Worm (Caenorhabditis elegans) whole organism, midembryonic: ENCODE results near the gene Y59A8B.24.
"Not testable (repeated sequence)": the region's sequence is repeated elsewhere in the genome, so short reads cannot be mapped to it uniquely, and the experiment has no call there.

Source experiments
- T22C8.4 ChIP-seq: fragments of 200-800 bp; sonication (Bioruptor generic); IDR thresholded peaks from 2 replicates; pipeline ENCODE4 v1.3.6; 2022; ENCODE audit warnings: missing genetic modification characterization, missing compliant biosample characterization
- cog-1 ChIP-seq: sonication (generic microtip); optimal IDR thresholded peaks from 2 replicates; lab custom pipeline; 2016; ENCODE audit warnings: missing genetic modification characterization, missing compliant biosample characterization
- flt-1 ChIP-seq: fragments of 200-800 bp; sonication (Bioruptor generic); IDR thresholded peaks from 2 replicates; pipeline ENCODE4 v1.3.6; 2022; ENCODE audit warnings: missing genetic modification characterization, missing compliant biosample characterization
- klf-2 ChIP-seq: fragments of 200-800 bp; sonication (Bioruptor generic); conservative IDR thresholded peaks from 2 replicates; pipeline ENCODE4 v1.3.6; 2022; ENCODE audit warnings: missing genetic modification reagents, missing genetic modification characterization, missing compliant biosample characterization
- med-1 ChIP-seq: sonication (generic microtip); optimal IDR thresholded peaks from 2 replicates; lab custom pipeline; 2017; ENCODE audit warnings: missing genetic modification characterization, mild to moderate bottlenecking, missing compliant biosample characterization, antibody characterized with exemption, missing genetic modification reagents; ENCODE audit not compliant: insufficient read depth
- ref-1 ChIP-seq: fragments of 200-800 bp; sonication (Bioruptor generic); conservative IDR thresholded peaks from 2 replicates; pipeline ENCODE4 v1.3.6; 2022; ENCODE audit warnings: missing genetic modification reagents, missing genetic modification characterization, missing compliant biosample characterization
- tab-1 ChIP-seq: fragments of 200-800 bp; sonication (Bioruptor generic); IDR thresholded peaks from 2 replicates; pipeline ENCODE4 v1.3.6; 2022; ENCODE audit warnings: missing genetic modification characterization, missing compliant biosample characterization
- ztf-23 ChIP-seq: fragments of 200-800 bp; sonication (Bioruptor generic); IDR thresholded peaks from 2 replicates; pipeline ENCODE4 v1.3.6; 2022; ENCODE audit warnings: missing genetic modification reagents, missing genetic modification characterization, missing compliant biosample characterization
- ztf-29 ChIP-seq: fragments of 200-800 bp; sonication (Bioruptor generic); IDR thresholded peaks from 2 replicates; pipeline ENCODE4 v1.3.6; 2022; ENCODE audit warnings: missing genetic modification reagents, missing genetic modification characterization, missing compliant biosample characterization

Gene Y59A8B.24

ce11 chrV:17951172-17951999, at the start of gene Y59A8B.24:
Gene Y59A8B.24 (plus strand): TSS chrV:17951949.
- TF ChIP-seq tab-1 (GFP tag; lab: Robert Waterston, UW) = no peak
- TF ChIP-seq ztf-23 = peak; percentile 69; the same call in 1 of the 2 replicates
- no peak for TF ChIP-seq med-1 (GFP tag; lab: Kevin White, UChicago)
- no peak for TF ChIP-seq klf-2 (GFP tag; lab: Robert Waterston, UW)
- peak; percentile 95 for TF ChIP-seq cog-1 (tag; lab: Kevin White, UChicago)
- TF ChIP-seq ref-1 (GFP tag; lab: Robert Waterston, UW) = no peak
- TF ChIP-seq T22C8.4 (GFP tag; lab: Robert Waterston, UW) = no peak
- peak; percentile 89 for TF ChIP-seq ztf-29 (GFP tag; lab: Robert Waterston, UW)
- TF ChIP-seq flt-1 = peak; percentile 72; the same call in 1 of the 2 replicates

DNA sequence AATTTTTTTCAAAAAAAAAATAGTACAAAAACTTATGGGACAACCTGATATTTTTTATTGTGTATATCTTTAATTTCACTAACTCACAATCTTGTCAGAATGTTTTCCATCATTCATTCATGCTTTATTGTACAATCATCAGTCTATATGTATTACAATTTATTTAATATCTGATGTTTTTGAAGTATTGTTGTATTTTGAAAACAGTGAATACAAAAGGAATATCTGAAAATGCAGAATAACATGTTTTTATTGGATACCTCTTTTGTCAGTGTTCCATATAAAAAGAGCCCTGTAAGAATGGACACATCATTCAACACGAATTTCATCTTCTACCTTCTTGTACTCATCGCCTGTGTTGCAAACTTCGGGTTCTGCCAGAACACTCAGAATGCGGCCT, 47.9 kb upstream of the Y59A8B.24 start, which contains the start of gene C06H5.14:
C06H5.14 (plus strand) TSS at position 301 of the 400 bp plus-strand sequence.
- TF ChIP-seq tab-1 (GFP tag; lab: Robert Waterston, UW); cog-1 (tag; lab: Kevin White, UChicago); ref-1 (GFP tag; lab: Robert Waterston, UW): not testable (repeated sequence)

ce11 chrV:17905765-17906164, 46.0 kb upstream of the Y59A8B.24 start:
- no peak for TF ChIP-seq cog-1 (tag; lab: Kevin White, UChicago)
- no peak for TF ChIP-seq med-1 (GFP tag; lab: Kevin White, UChicago)

DNA sequence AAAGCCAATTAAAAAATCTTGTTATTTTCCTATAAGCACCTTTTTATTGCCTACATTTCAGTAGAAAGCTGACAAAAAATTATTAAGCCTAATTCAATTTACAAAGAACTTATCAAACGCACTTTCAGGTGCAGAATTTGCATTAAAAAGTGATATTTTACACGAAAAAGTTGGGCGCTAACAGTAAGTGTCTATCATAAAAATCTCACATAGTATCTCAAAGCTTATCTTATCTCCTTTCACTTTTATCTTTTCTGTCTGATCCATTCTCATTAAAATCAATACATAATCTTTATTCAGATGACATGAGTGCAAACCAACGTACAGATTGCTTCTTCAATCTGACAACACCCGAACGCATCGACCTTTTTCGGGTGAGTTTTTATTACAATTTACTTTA, 41.7 kb upstream of the Y59A8B.24 start, which contains the start of gene dcar-1:
dcar-1 (plus strand) TSS at position 301 of the 400 bp plus-strand sequence.
- TF ChIP-seq cog-1 (tag; lab: Kevin White, UChicago) (no peak), klf-2 (GFP tag; lab: Robert Waterston, UW) (no peak), ref-1 (GFP tag; lab: Robert Waterston, UW) (no peak), flt-1 (no peak), tab-1 (GFP tag; lab: Robert Waterston, UW) (no peak), ztf-29 (GFP tag; lab: Robert Waterston, UW) (no peak), med-1 (GFP tag; lab: Kevin White, UChicago) (no peak), T22C8.4 (GFP tag; lab: Robert Waterston, UW) (no peak), ztf-23 (no peak)

- TF ChIP-seq T22C8.4 (GFP tag; lab: Robert Waterston, UW) (no peak), med-1 (GFP tag; lab: Kevin White, UChicago) (no peak), klf-2 (GFP tag; lab: Robert Waterston, UW) (no peak), ztf-23 (no peak), ztf-29 (GFP tag; lab: Robert Waterston, UW) (no peak), ref-1 (GFP tag; lab: Robert Waterston, UW) (no peak), flt-1 (no peak), cog-1 (tag; lab: Kevin White, UChicago) (no peak), tab-1 (GFP tag; lab: Robert Waterston, UW) (no peak)
These were observed 33.0 kb upstream of the Y59A8B.24 start, which contains the start of gene C06H5.8 for ce11 chrV:17918726-17919125. Gene C06H5.8 (plus strand): TSS chrV:17919026.

ce11 chrV:17921423-17921822, 30.3 kb upstream of the Y59A8B.24 start, which contains the start of gene E01B7.2:
Gene E01B7.2 (plus strand): TSS chrV:17921772.
- TF ChIP-seq ref-1 (GFP tag; lab: Robert Waterston, UW) (no peak), cog-1 (tag; lab: Kevin White, UChicago) (no peak)

ce11 chrV:17924095-17925000, 27.4 kb upstream of the Y59A8B.24 start, which contains the start of gene usp-50:
Gene usp-50 (plus strand): TSS chrV:17924916.
- TF ChIP-seq ztf-29 (GFP tag; lab: Robert Waterston, UW) = peak; percentile 53; the same call in 1 of the 2 replicates

DNA sequence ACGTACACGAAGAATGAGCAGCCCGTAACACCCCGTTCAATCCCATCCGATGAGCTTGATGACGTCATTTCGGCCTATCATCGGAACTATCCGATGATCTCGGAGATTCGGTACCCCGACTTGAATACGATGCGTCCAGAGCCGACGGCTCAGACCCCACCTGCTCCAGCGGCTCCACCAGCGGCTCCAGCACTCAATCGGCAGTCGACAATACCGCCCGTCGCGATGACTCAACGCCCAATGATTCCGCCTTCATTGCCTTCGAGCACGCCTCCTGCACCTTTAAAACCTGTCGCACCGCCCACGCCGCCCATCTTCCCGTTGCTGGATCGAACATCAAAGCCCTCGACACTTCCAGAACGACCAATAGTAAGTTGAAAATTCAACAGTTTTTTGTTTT, 23.6 kb upstream of the Y59A8B.24 start:
- TF ChIP-seq cog-1 (tag; lab: Kevin White, UChicago) (no peak), klf-2 (GFP tag; lab: Robert Waterston, UW) (no peak), ref-1 (GFP tag; lab: Robert Waterston, UW) (no peak), tab-1 (GFP tag; lab: Robert Waterston, UW) (no peak)

DNA sequence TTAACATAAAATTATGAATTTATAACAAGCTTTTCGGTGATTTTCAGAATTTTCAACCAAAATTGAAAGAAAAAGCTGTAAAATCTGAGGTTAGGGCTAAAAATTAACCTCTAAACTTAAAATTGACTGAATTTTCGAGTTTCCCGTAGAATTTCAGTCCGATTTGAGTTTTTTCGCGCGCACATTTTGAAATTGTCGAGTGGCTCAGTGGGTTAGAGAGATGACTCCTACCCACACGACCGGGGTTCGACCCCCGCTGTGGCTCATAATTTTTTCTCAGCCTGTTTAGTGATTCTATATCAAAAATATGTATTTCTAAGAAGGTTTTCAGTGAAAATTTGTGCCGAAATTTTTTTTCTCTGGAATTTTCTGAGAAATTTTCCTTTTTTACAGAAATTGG, 20.0 kb upstream of the Y59A8B.24 start:
- no peak for TF ChIP-seq ztf-23

DNA sequence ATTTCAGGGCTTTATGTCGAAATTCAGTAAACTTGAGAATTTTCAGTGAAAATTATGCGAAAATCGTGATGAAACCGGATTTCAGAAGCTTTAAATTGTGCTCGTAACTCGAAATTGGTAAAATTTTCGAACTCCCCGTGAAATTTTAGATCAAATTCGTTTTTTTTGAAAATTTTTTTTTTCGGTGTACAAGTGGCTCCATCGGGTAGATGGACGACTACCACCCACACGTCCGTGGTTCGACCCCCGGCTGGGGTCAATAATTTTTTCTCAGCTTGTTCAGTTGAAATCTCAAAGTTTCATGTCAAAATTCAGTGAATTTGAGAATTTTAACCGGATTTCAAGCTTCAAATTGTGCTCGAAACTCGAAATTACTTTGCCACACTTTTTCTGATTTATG, 15.9 kb upstream of the Y59A8B.24 start:
- no peak for TF ChIP-seq ztf-23
- no peak for TF ChIP-seq ztf-29 (GFP tag; lab: Robert Waterston, UW)
- TF ChIP-seq cog-1 (tag; lab: Kevin White, UChicago) = no peak
- no peak for TF ChIP-seq flt-1
- TF ChIP-seq ref-1 (GFP tag; lab: Robert Waterston, UW) = no peak
- TF ChIP-seq tab-1 (GFP tag; lab: Robert Waterston, UW) = no peak
- TF ChIP-seq med-1 (GFP tag; lab: Kevin White, UChicago) = no peak
- no peak for TF ChIP-seq T22C8.4 (GFP tag; lab: Robert Waterston, UW)
- TF ChIP-seq klf-2 (GFP tag; lab: Robert Waterston, UW) = no peak
